Fruit fly (Drosophila melanogaster) whole organism, embryonic: Measurements from ENCODE around the gene Syt12.

Experiments
- Aef1 ChIP-seq: fragments of 200-800 bp; sonication (Bioruptor generic); IDR thresholded peaks from 3 replicates; pipeline ENCODE4 v1.3.6; 2022; ENCODE audit warnings: missing biosample characterization, missing genetic modification characterization
- Asciz ChIP-seq: fragments of 200-800 bp; sonication (Bioruptor generic); optimal IDR thresholded peaks from 2 replicates; lab custom pipeline; 2017; ENCODE audit warnings: missing biosample characterization, mild to moderate bottlenecking, missing genetic modification characterization, missing genetic modification reagents
- B-H1 ChIP-seq: fragments of 200-800 bp; sonication (Bioruptor generic); IDR thresholded peaks from 3 replicates; pipeline ENCODE4 v1.3.6; 2022; ENCODE audit warnings: missing biosample characterization, missing genetic modification characterization
- CG10431 ChIP-seq: fragments of 200-800 bp; sonication (Bioruptor generic); optimal IDR thresholded peaks from 3 replicates; lab custom pipeline; 2018; ENCODE audit warnings: missing biosample characterization, mild to moderate bottlenecking, missing genetic modification characterization
- CG11093 ChIP-seq: fragments of 200-800 bp; sonication (Bioruptor generic); IDR thresholded peaks from 3 replicates; pipeline ENCODE4 v1.3.6; 2022; ENCODE audit warnings: missing biosample characterization, missing genetic modification characterization
- CG12659 ChIP-seq: fragments of 200-800 bp; sonication (Bioruptor generic); optimal IDR thresholded peaks from 3 replicates; lab custom pipeline; 2017; ENCODE audit warnings: mild to moderate bottlenecking, missing biosample characterization, missing genetic modification reagents, missing genetic modification characterization
- CG15514 ChIP-seq: fragments of 200-800 bp; sonication (Bioruptor generic); optimal IDR thresholded peaks from 3 replicates; lab custom pipeline; 2017; ENCODE audit warnings: missing biosample characterization, missing genetic modification characterization, mild to moderate bottlenecking, moderate library complexity, missing genetic modification reagents
- CG15696 ChIP-seq: fragments of 200-800 bp; sonication (Bioruptor generic); optimal IDR thresholded peaks from 2 replicates; lab custom pipeline; 2019; ENCODE audit warnings: missing biosample characterization, mild to moderate bottlenecking, missing genetic modification characterization, moderate library complexity
- CG18476 ChIP-seq: fragments of 200-800 bp; sonication (Bioruptor generic); optimal IDR thresholded peaks from 2 replicates; lab custom pipeline; 2016; ENCODE audit warnings: missing biosample characterization, mild to moderate bottlenecking, missing genetic modification characterization
- CG18599 ChIP-seq: fragments of 200-800 bp; sonication (Bioruptor generic); optimal IDR thresholded peaks from 3 replicates; lab custom pipeline; 2017; ENCODE audit warnings: missing biosample characterization, missing genetic modification characterization, mild to moderate bottlenecking, moderate library complexity, missing genetic modification reagents
- CG30431 ChIP-seq: fragments of 200-800 bp; sonication (Bioruptor generic); optimal IDR thresholded peaks from 2 replicates; lab custom pipeline; 2017; ENCODE audit warnings: missing biosample characterization, missing genetic modification characterization
- CG3065 ChIP-seq: fragments of 200-800 bp; sonication (Bioruptor generic); optimal IDR thresholded peaks from 2 replicates; lab custom pipeline; 2016; ENCODE audit warnings: missing biosample characterization, missing genetic modification characterization
- CG4854 ChIP-seq: fragments of 200-800 bp; sonication (Bioruptor generic); optimal IDR thresholded peaks from 2 replicates; lab custom pipeline; 2016; ENCODE audit warnings: missing biosample characterization, missing genetic modification characterization, inconsistent platforms
- CG7271 ChIP-seq: fragments of 200-800 bp; sonication (Bioruptor generic); optimal IDR thresholded peaks from 2 replicates; lab custom pipeline; 2018; ENCODE audit warnings: missing biosample characterization, mild to moderate bottlenecking, missing genetic modification characterization, moderate library complexity
- CG8359 ChIP-seq: fragments of 200-800 bp; sonication (Bioruptor generic); optimal IDR thresholded peaks from 2 replicates; lab custom pipeline; 2017; ENCODE audit warnings: missing biosample characterization, mild to moderate bottlenecking, missing genetic modification characterization, borderline replicate concordance
- CG9797 ChIP-seq: fragments of 200-800 bp; sonication (Bioruptor generic); optimal IDR thresholded peaks from 3 replicates; lab custom pipeline; 2018; ENCODE audit warnings: missing biosample characterization, mild to moderate bottlenecking, missing genetic modification characterization
- Chrac-16 ChIP-seq: fragments of 200-800 bp; sonication (Bioruptor generic); optimal IDR thresholded peaks from 3 replicates; lab custom pipeline; 2016; ENCODE audit warnings: missing biosample characterization, missing genetic modification characterization
- Dbx ChIP-seq: fragments of 200-800 bp; sonication (Bioruptor generic); IDR thresholded peaks from 3 replicates; pipeline ENCODE4 v1.3.6; 2022; ENCODE audit warnings: missing biosample characterization, missing genetic modification characterization
- Dip3 ChIP-seq: fragments of 200-800 bp; sonication (Bioruptor generic); optimal IDR thresholded peaks from 3 replicates; lab custom pipeline; 2016; ENCODE audit warnings: missing biosample characterization, missing genetic modification characterization
- Drgx ChIP-seq: fragments of 200-800 bp; sonication (Bioruptor generic); IDR thresholded peaks from 2 replicates; pipeline ENCODE4 v1.3.6; 2022; ENCODE audit warnings: missing biosample characterization, missing genetic modification characterization
- GATAe ChIP-seq: fragments of 200-800 bp; sonication (Bioruptor generic); conservative IDR thresholded peaks from 2 replicates; pipeline ENCODE4 v1.3.6; 2022; ENCODE audit warnings: missing biosample characterization, missing genetic modification characterization
- Hand ChIP-seq: fragments of 200-800 bp; sonication (Bioruptor generic); optimal IDR thresholded peaks from 2 replicates; lab custom pipeline; 2017; ENCODE audit warnings: mild to moderate bottlenecking, missing biosample characterization, missing genetic modification reagents, missing genetic modification characterization
- Hmx ChIP-seq: fragments of 200-800 bp; sonication (Bioruptor generic); optimal IDR thresholded peaks from 2 replicates; lab custom pipeline; 2016; ENCODE audit warnings: missing biosample characterization, missing genetic modification characterization
- MESR4 ChIP-seq: fragments of 200-800 bp; sonication (Bioruptor generic); optimal IDR thresholded peaks from 2 replicates; lab custom pipeline; 2018; ENCODE audit warnings: missing biosample characterization, mild to moderate bottlenecking, missing genetic modification characterization, moderate library complexity
- Mes4 ChIP-seq: fragments of 200-800 bp; sonication (Bioruptor generic); optimal IDR thresholded peaks from 2 replicates; lab custom pipeline; 2016; ENCODE audit warnings: missing biosample characterization, missing genetic modification characterization
- Nf-YA ChIP-seq: fragments of 200-800 bp; sonication (Bioruptor generic); IDR thresholded peaks from 2 replicates; pipeline ENCODE4 v1.3.6; 2022; ENCODE audit warnings: missing biosample characterization, missing genetic modification characterization
- Nf-YB ChIP-seq: fragments of 200-800 bp; sonication (Bioruptor generic); optimal IDR thresholded peaks from 3 replicates; lab custom pipeline; 2019; ENCODE audit warnings: missing biosample characterization, mild to moderate bottlenecking, missing genetic modification characterization, moderate library complexity
- Oli ChIP-seq: fragments of 200-800 bp; sonication (Bioruptor generic); optimal IDR thresholded peaks from 2 replicates; lab custom pipeline; 2018; ENCODE audit warnings: missing biosample characterization, mild to moderate bottlenecking, missing genetic modification characterization, moderate library complexity
- Sox100B ChIP-seq: fragments of 200-800 bp; sonication (Bioruptor generic); optimal IDR thresholded peaks from 3 replicates; lab custom pipeline; 2018; ENCODE audit warnings: missing biosample characterization, mild to moderate bottlenecking, missing genetic modification characterization
- Spps ChIP-seq: fragments of 200-800 bp; sonication (Bioruptor generic); optimal IDR thresholded peaks from 2 replicates; lab custom pipeline; 2018; ENCODE audit warnings: missing biosample characterization, mild to moderate bottlenecking, missing genetic modification characterization
- Sry-δ ChIP-seq: fragments of 200-800 bp; sonication (Bioruptor generic); optimal IDR thresholded peaks from 2 replicates; lab custom pipeline; 2016; ENCODE audit warnings: missing biosample characterization, missing genetic modification characterization
- Usf ChIP-seq: fragments of 200-800 bp; sonication (Bioruptor generic); optimal IDR thresholded peaks from 2 replicates; lab custom pipeline; 2017; ENCODE audit warnings: missing genotype, missing biosample characterization, missing genetic modification characterization
- ase ChIP-seq: fragments of 200-800 bp; sonication (Bioruptor generic); IDR thresholded peaks from 3 replicates; pipeline ENCODE4 v1.3.6; 2022; ENCODE audit warnings: missing biosample characterization, missing genetic modification characterization
- bowl ChIP-seq: fragments of 200-800 bp; sonication (Bioruptor generic); IDR thresholded peaks from 2 replicates; pipeline ENCODE4 v1.3.6; 2022; ENCODE audit warnings: missing biosample characterization, missing genetic modification characterization
- crp ChIP-seq, 2 experiments: fragments of 200-800 bp; sonication (Bioruptor generic); optimal IDR thresholded peaks; 2 replicates in 1 of 2; 3 replicates in 1 of 2; lab custom pipeline; 2017; ENCODE audit warnings: missing biosample characterization in 2 of 2, missing genetic modification characterization in 2 of 2, mild to moderate bottlenecking in 1 of 2, moderate library complexity in 1 of 2
- dimm ChIP-seq: fragments of 200-800 bp; sonication (Bioruptor generic); IDR thresholded peaks from 2 replicates; pipeline ENCODE4 v1.3.6; 2022; ENCODE audit warnings: missing biosample characterization, missing genetic modification characterization
- grau ChIP-seq: fragments of 200-800 bp; optimal IDR thresholded peaks from 3 replicates; lab custom pipeline; 2019; ENCODE audit warnings: missing biosample characterization, mild to moderate bottlenecking, missing genetic modification characterization, moderate library complexity
- ham ChIP-seq: fragments of 200-800 bp; sonication (Bioruptor generic); IDR thresholded peaks from 2 replicates; pipeline ENCODE4 v1.3.6; 2022; ENCODE audit warnings: missing biosample characterization, missing genetic modification characterization
- hb ChIP-seq: fragments of 200-800 bp; sonication (Bioruptor generic); IDR thresholded peaks from 3 replicates; pipeline ENCODE4 v1.3.6; 2022; ENCODE audit warnings: missing biosample characterization, missing genetic modification characterization; ENCODE audit not compliant: partially characterized antibody
- her ChIP-seq: fragments of 200-800 bp; sonication (Bioruptor generic); optimal IDR thresholded peaks from 2 replicates; lab custom pipeline; 2016; ENCODE audit warnings: missing biosample characterization, missing genetic modification characterization
- kni ChIP-seq: fragments of 200-800 bp; sonication (Bioruptor generic); optimal IDR thresholded peaks from 3 replicates; lab custom pipeline; 2017; ENCODE audit warnings: mild to moderate bottlenecking, missing biosample characterization, missing genetic modification reagents, missing genetic modification characterization
- org-1 ChIP-seq: fragments of 200-800 bp; sonication (Bioruptor generic); optimal IDR thresholded peaks from 2 replicates; lab custom pipeline; 2017; ENCODE audit warnings: missing biosample characterization, missing genetic modification characterization
- otp ChIP-seq: fragments of 200-800 bp; sonication (Bioruptor generic); IDR thresholded peaks from 3 replicates; pipeline ENCODE4, ENCODE4 v1.3.6; 2022; ENCODE audit warnings: missing biosample characterization, missing genetic modification characterization
- pfk ChIP-seq: fragments of 200-800 bp; sonication (Bioruptor generic); optimal IDR thresholded peaks from 2 replicates; lab custom pipeline; 2018; ENCODE audit warnings: missing biosample characterization, mild to moderate bottlenecking, missing genetic modification characterization, moderate library complexity
- row ChIP-seq: fragments of 200-800 bp; sonication (Bioruptor generic); IDR thresholded peaks from 3 replicates; pipeline ENCODE4 v1.3.6; 2022; ENCODE audit warnings: missing biosample characterization, missing genetic modification characterization
- sisA ChIP-seq: fragments of 200-800 bp; sonication (Bioruptor generic); IDR thresholded peaks from 2 replicates; pipeline ENCODE4 v1.3.6; 2022; ENCODE audit warnings: missing biosample characterization, missing genetic modification characterization
- tx ChIP-seq: fragments of 200-800 bp; sonication (Bioruptor generic); optimal IDR thresholded peaks from 2 replicates; lab custom pipeline; 2016; ENCODE audit warnings: missing biosample characterization, missing genetic modification characterization
- vfl ChIP-seq: fragments of 200-800 bp; sonication (Bioruptor generic); optimal IDR thresholded peaks from 2 replicates; lab custom pipeline; 2016; ENCODE audit warnings: missing biosample characterization, missing genetic modification characterization
- vvl ChIP-seq: fragments of 200-800 bp; sonication (Bioruptor generic); IDR thresholded peaks from 2 replicates; pipeline ENCODE4 v1.3.6; 2022; ENCODE audit warnings: missing biosample characterization, missing genetic modification characterization

Syt12 gene

DNA sequence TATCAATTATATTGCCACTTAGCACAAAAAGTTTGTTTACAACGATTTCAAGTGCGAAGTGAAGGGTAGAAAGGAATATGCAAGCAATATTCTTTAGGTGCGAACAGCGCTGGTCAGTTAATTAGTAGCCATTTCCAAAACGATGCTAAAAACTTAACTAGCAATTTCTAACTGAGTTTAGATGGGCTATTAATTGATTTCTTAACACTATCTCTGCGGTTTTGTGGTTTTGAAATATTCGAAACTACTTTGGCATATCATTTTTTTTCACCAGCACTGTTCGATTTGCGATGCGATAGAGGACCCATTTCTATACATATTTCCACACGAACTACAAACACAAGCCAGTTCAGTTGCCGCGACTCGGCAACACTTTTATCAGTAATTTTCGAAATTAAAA is 17.5 kb downstream of the Syt12 start (continued):
- TF ChIP-seq Drgx (GFP tag; lab: Robert Waterston, UW) (peak; percentile 55), Dbx (GFP tag; lab: Robert Waterston, UW) (0 out of 3 replicates have a peak, but pooled peaks have one; percentile 8), Asciz (GFP tag; lab: Kevin White, UChicago) (no peak), CG8359 (GFP tag; lab: Kevin White, UChicago) (no peak), CG15514 (GFP tag; lab: Kevin White, UChicago) (peak; percentile 29)
- TF ChIP-seq, all 482 proteins: peak for 62

DNA sequence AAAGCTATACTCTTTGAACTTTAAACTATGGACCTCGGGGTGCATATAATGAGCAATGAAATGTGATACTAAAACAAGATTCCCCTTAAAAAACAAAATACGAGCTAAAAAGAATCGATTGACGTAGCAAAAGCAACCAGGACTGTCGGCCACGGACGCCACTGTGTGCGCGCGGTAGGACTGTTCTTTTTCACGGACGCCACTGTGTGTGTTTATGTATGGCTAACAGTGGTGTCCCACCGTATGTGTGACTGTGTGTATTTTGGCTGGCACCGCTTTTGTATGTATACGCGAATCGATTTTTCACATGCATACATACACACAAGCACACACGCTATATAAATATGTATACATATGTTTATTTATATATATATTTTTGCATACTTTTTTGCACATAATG is 24.7 kb downstream of the Syt12 start:
- TF ChIP-seq crp (GFP tag; optimal IDR thresholded peaks at IDR 0.05; lab: Kevin White, UChicago) (no peak), CG7271 (no peak), Sry-δ (GFP tag; lab: Kevin White, UChicago) (peak; percentile 15), pfk (peak; percentile 11), vvl (GFP tag; lab: Robert Waterston, UW) (peak; percentile 61), sisA (GFP tag; lab: Robert Waterston, UW) (peak; percentile 66), hb (GFP tag; lab: Robert Waterston, UW) (no peak), CG3065 (GFP tag; lab: Kevin White, UChicago) (peak; percentile 31), CG11093 (GFP tag; lab: Robert Waterston, UW) (no peak), Nf-YB (GFP tag; lab: Kevin White, UChicago) (no peak), otp (peak; percentile 64; the same call in 1 of the 3 replicates), B-H1 (GFP tag; lab: Robert Waterston, UW) (no peak; the same call in 2 of the 3 replicates), Usf (GFP tag; lab: Kevin White, UChicago) (no peak), Oli (tag; lab: Kevin White, UChicago) (peak; percentile 4), Spps (tag; lab: Kevin White, UChicago) (no peak), ase (GFP tag; lab: Robert Waterston, UW) (peak; percentile 30; the same call in 1 of the 3 replicates), CG12659 (GFP tag; lab: Kevin White, UChicago) (peak; percentile 42), Chrac-16 (GFP tag; lab: Kevin White, UChicago) (peak; percentile 32), Aef1 (GFP tag; lab: Robert Waterston, UW) (peak; percentile 42; the same call in 2 of the 3 replicates), CG15696 (peak; percentile 33), dimm (GFP tag; lab: Robert Waterston, UW) (no peak), grau (tag; lab: Kevin White, UChicago) (peak; percentile 40), GATAe (GFP tag; lab: Robert Waterston, UW) (no peak), Hmx (GFP tag; lab: Kevin White, UChicago) (no peak), CG9797 (GFP tag; lab: Kevin White, UChicago) (no peak), row (GFP tag; lab: Robert Waterston, UW) (peak; percentile 42), Hand (GFP tag; lab: Kevin White, UChicago) (no peak), Nf-YA (GFP tag; lab: Robert Waterston, UW) (no peak), Dip3 (GFP tag; lab: Kevin White, UChicago) (peak; percentile 47), Sox100B (no peak), CG18599 (peak; percentile 39), CG30431 (GFP tag; lab: Kevin White, UChicago) (no peak), tx (GFP tag; lab: Kevin White, UChicago) (peak; percentile 51), kni (GFP tag; lab: Kevin White, UChicago) (no peak), ham (GFP tag; lab: Robert Waterston, UW) (no peak), her (GFP tag; lab: Kevin White, UChicago) (peak; percentile 70), CG4854 (GFP tag; lab: Kevin White, UChicago) (peak; percentile 14), vfl (peak; percentile 43), MESR4 (GFP tag; lab: Kevin White, UChicago) (peak; percentile 32), Mes4 (no peak), CG10431 (GFP tag; lab: Kevin White, UChicago) (no peak), org-1 (GFP tag; lab: Kevin White, UChicago) (no peak), CG18476 (GFP tag; lab: Kevin White, UChicago) (no peak), bowl (GFP tag; lab: Robert Waterston, UW) (no peak)
